Worm (Caenorhabditis elegans) whole organism, early embryonic: Measurements from ENCODE around the gene srx-133.

Source experiments
- F13C5.2 ChIP-seq: sonication (generic microtip); optimal IDR thresholded peaks from 2 replicates; lab custom pipeline; 2017; ENCODE audit warnings: mild to moderate bottlenecking, missing genetic modification characterization, inconsistent platforms, missing compliant biosample characterization
- aly-1 ChIP-seq: sonication (generic microtip); optimal IDR thresholded peaks from 2 replicates; lab custom pipeline; 2016; ENCODE audit warnings: missing genetic modification characterization, missing compliant biosample characterization
- ama-1 ChIP-seq: fragments of 150-350 bp; optimal IDR thresholded peaks from 2 replicates; lab custom pipeline; 2014
- ceh-13 ChIP-seq: fragments of 200-800 bp; sonication (Bioruptor generic); optimal IDR thresholded peaks from 2 replicates; lab custom pipeline; 2018; ENCODE audit warnings: mild to moderate bottlenecking, missing genetic modification characterization, missing compliant biosample characterization
- ceh-36 ChIP-seq: sonication (generic microtip); optimal IDR thresholded peaks from 2 replicates; lab custom pipeline; 2016; ENCODE audit warnings: missing genetic modification characterization, inconsistent platforms, missing compliant biosample characterization
- flt-1 ChIP-seq: fragments of 200-800 bp; sonication (Bioruptor generic); IDR thresholded peaks from 2 replicates; pipeline ENCODE4 v1.3.6; 2022; ENCODE audit warnings: missing genetic modification characterization, missing compliant biosample characterization
- hmg-4 ChIP-seq: fragments of 200-800 bp; sonication (Bioruptor generic); optimal IDR thresholded peaks from 2 replicates; lab custom pipeline; 2018; ENCODE audit warnings: mild to moderate bottlenecking, missing genetic modification characterization, missing compliant biosample characterization
- hnd-1 ChIP-seq: sonication (generic microtip); optimal IDR thresholded peaks from 2 replicates; lab custom pipeline; 2016; ENCODE audit warnings: missing genetic modification characterization, missing compliant biosample characterization
- pes-1 ChIP-seq: fragments of 200-800 bp; sonication (Bioruptor generic); IDR thresholded peaks from 2 replicates; pipeline ENCODE4 v1.3.6; 2022; ENCODE audit warnings: missing genetic modification reagents, missing genetic modification characterization, missing compliant biosample characterization
- scrt-1 ChIP-seq: fragments of 200-800 bp; sonication (Bioruptor generic); IDR thresholded peaks from 2 replicates; pipeline ENCODE4 v1.3.6; 2022; ENCODE audit warnings: missing genetic modification characterization, missing compliant biosample characterization
- tbx-11 ChIP-seq: fragments of 200-800 bp; sonication (Bioruptor generic); IDR thresholded peaks from 2 replicates; pipeline ENCODE4 v1.3.6; 2022; ENCODE audit warnings: missing genetic modification characterization, missing compliant biosample characterization
- tbx-37 ChIP-seq: fragments of 200-800 bp; sonication (Bioruptor generic); conservative IDR thresholded peaks from 2 replicates; pipeline ENCODE4 v1.3.6; 2022; ENCODE audit warnings: missing genetic modification reagents, missing genetic modification characterization, missing compliant biosample characterization
- tra-4 ChIP-seq: sonication (generic microtip); optimal IDR thresholded peaks from 2 replicates; lab custom pipeline; 2017; ENCODE audit warnings: missing genetic modification characterization, missing compliant biosample characterization

DNA sequence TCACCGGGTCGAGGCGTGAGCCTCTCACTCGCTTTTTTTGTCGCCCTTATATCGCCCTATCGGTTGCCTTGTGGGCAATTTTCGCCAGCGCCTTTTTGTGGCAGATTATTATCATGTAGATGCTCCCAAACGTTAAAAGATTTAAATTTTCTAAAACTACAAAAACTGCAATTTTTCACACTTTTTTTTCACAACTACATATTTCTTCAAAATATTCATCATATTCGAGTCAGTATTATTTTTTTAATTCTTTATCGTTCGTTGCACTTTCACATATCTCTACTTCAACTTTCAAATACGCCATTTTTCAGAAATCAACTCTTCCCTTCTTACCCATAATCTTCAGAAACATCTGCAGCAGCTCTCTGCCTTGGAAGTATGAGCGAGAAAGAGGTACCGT, 35.5 kb upstream of the srx-133 start, which contains the start of gene ceh-24:
- TF ChIP-seq ceh-36 (tag; lab: Kevin White, UChicago) (no peak), tra-4 (no peak), ceh-13 (GFP tag; lab: Kevin White, UChicago) (no peak), ama-1 (lab: Kevin White, UChicago) (no peak), scrt-1 (GFP tag; lab: Robert Waterston, UW) (no peak), tbx-11 (GFP tag; lab: Robert Waterston, UW) (no peak), F13C5.2 (tag; lab: Kevin White, UChicago) (no peak), tbx-37 (no peak), hnd-1 (no peak), pes-1 (no peak), flt-1 (GFP tag; lab: Robert Waterston, UW) (no peak), aly-1 (no peak), hmg-4 (GFP tag; lab: Kevin White, UChicago) (no peak)
